Fruit fly (Drosophila melanogaster) whole organism, embryonic: ENCODE data around the gene CG31538.

Experiments used
- Adf1 ChIP-seq: fragments of 200-800 bp; sonication (Bioruptor generic); IDR thresholded peaks from 2 replicates; pipeline ENCODE4 v1.3.6; 2022; ENCODE audit warnings: missing biosample characterization, missing genetic modification characterization
- Aef1 ChIP-seq: fragments of 200-800 bp; sonication (Bioruptor generic); IDR thresholded peaks from 3 replicates; pipeline ENCODE4 v1.3.6; 2022; ENCODE audit warnings: missing biosample characterization, missing genetic modification characterization
- Asciz ChIP-seq: fragments of 200-800 bp; sonication (Bioruptor generic); optimal IDR thresholded peaks from 2 replicates; lab custom pipeline; 2017; ENCODE audit warnings: missing biosample characterization, mild to moderate bottlenecking, missing genetic modification characterization, missing genetic modification reagents
- Atf6 ChIP-seq: fragments of 200-800 bp; sonication (Bioruptor generic); IDR thresholded peaks from 2 replicates; pipeline ENCODE4 v1.3.6; 2022; ENCODE audit warnings: missing biosample characterization, missing genetic modification characterization
- CG10274 ChIP-seq: fragments of 200-800 bp; sonication (Bioruptor generic); optimal IDR thresholded peaks from 3 replicates; lab custom pipeline; 2017; ENCODE audit warnings: missing biosample characterization, mild to moderate bottlenecking, missing genetic modification characterization
- CG10654 ChIP-seq: fragments of 200-800 bp; sonication (Bioruptor generic); optimal IDR thresholded peaks from 2 replicates; lab custom pipeline; 2016; ENCODE audit warnings: missing biosample characterization, missing genetic modification characterization
- CG12071 ChIP-seq: fragments of 200-800 bp; sonication (Bioruptor generic); optimal IDR thresholded peaks from 3 replicates; lab custom pipeline; 2018; ENCODE audit warnings: missing biosample characterization, mild to moderate bottlenecking, missing genetic modification characterization
- CG12391 ChIP-seq: fragments of 200-800 bp; sonication (Bioruptor generic); optimal IDR thresholded peaks from 3 replicates; lab custom pipeline; 2018; ENCODE audit warnings: missing biosample characterization, mild to moderate bottlenecking, missing genetic modification characterization, moderate library complexity
- CG12769 ChIP-seq: fragments of 200-800 bp; sonication (Bioruptor generic); optimal IDR thresholded peaks from 2 replicates; lab custom pipeline; 2019; ENCODE audit warnings: missing biosample characterization, mild to moderate bottlenecking, missing genetic modification characterization, moderate library complexity
- CG13296 ChIP-seq: fragments of 200-800 bp; sonication (Bioruptor generic); optimal IDR thresholded peaks from 3 replicates; lab custom pipeline; 2018; ENCODE audit warnings: missing biosample characterization, mild to moderate bottlenecking, missing genetic modification characterization
- CG13894 ChIP-seq: fragments of 200-800 bp; sonication (Bioruptor generic); optimal IDR thresholded peaks from 3 replicates; lab custom pipeline; 2018; ENCODE audit warnings: missing biosample characterization, mild to moderate bottlenecking, missing genetic modification characterization, moderate library complexity
- CG14014 ChIP-seq: fragments of 200-800 bp; sonication (Bioruptor generic); IDR thresholded peaks from 2 replicates; pipeline ENCODE4 v1.3.6; 2022; ENCODE audit warnings: missing biosample characterization, missing genetic modification characterization
- CG15269 ChIP-seq: fragments of 200-800 bp; sonication (Bioruptor generic); optimal IDR thresholded peaks from 2 replicates; lab custom pipeline; 2018; ENCODE audit warnings: missing biosample characterization, mild to moderate bottlenecking, missing genetic modification characterization, moderate library complexity
- CG17359 ChIP-seq: fragments of 200-800 bp; sonication (Bioruptor generic); optimal IDR thresholded peaks from 3 replicates; lab custom pipeline; 2018; ENCODE audit warnings: missing biosample characterization, mild to moderate bottlenecking, missing genetic modification characterization, moderate library complexity
- CG17361 ChIP-seq: fragments of 200-800 bp; sonication (Bioruptor generic); IDR thresholded peaks from 3 replicates; pipeline ENCODE4 v1.3.6; 2022; ENCODE audit warnings: missing biosample characterization, missing genetic modification characterization
- CG18262 ChIP-seq: fragments of 200-800 bp; optimal IDR thresholded peaks from 3 replicates; lab custom pipeline; 2019; ENCODE audit warnings: missing biosample characterization, mild to moderate bottlenecking, missing genetic modification characterization, moderate library complexity
- CG33213 ChIP-seq: fragments of 200-800 bp; sonication (Bioruptor generic); optimal IDR thresholded peaks from 3 replicates; lab custom pipeline; 2016; ENCODE audit warnings: missing biosample characterization, missing genetic modification characterization
- CG33557 ChIP-seq: fragments of 200-800 bp; sonication (Bioruptor generic); optimal IDR thresholded peaks from 2 replicates; lab custom pipeline; 2019; ENCODE audit warnings: missing biosample characterization, mild to moderate bottlenecking, missing genetic modification characterization, moderate library complexity
- CG34422 ChIP-seq: fragments of 200-800 bp; sonication (Bioruptor generic); IDR thresholded peaks from 3 replicates; pipeline ENCODE4 v1.3.6; 2022; ENCODE audit warnings: missing biosample characterization, missing genetic modification characterization
- CG4707 ChIP-seq: fragments of 200-800 bp; sonication (Bioruptor generic); optimal IDR thresholded peaks from 2 replicates; lab custom pipeline; 2018; ENCODE audit warnings: missing biosample characterization, mild to moderate bottlenecking, missing genetic modification characterization, moderate library complexity
- CG6683 ChIP-seq: fragments of 200-800 bp; sonication (Bioruptor generic); optimal IDR thresholded peaks from 2 replicates; lab custom pipeline; 2017; ENCODE audit warnings: missing biosample characterization, mild to moderate bottlenecking, missing genetic modification characterization, missing genetic modification reagents
- CG6689 ChIP-seq: fragments of 200-800 bp; sonication (Bioruptor generic); IDR thresholded peaks from 2 replicates; pipeline ENCODE4 v1.3.6; 2022; ENCODE audit warnings: missing biosample characterization, missing genetic modification characterization
- CG7372 ChIP-seq: fragments of 200-800 bp; sonication (Bioruptor generic); IDR thresholded peaks from 2 replicates; pipeline ENCODE4 v1.3.6; 2022; ENCODE audit warnings: missing biosample characterization, missing genetic modification characterization
- CHES-1-like ChIP-seq: fragments of 200-800 bp; sonication (Bioruptor generic); optimal IDR thresholded peaks from 2 replicates; lab custom pipeline; 2016; ENCODE audit warnings: missing biosample characterization, missing genetic modification characterization
- Elba2 ChIP-seq: fragments of 200-800 bp; sonication (Bioruptor generic); optimal IDR thresholded peaks from 3 replicates; lab custom pipeline; 2016; ENCODE audit warnings: missing biosample characterization, missing genetic modification characterization
- HLH4C ChIP-seq: fragments of 200-800 bp; sonication (Bioruptor generic); IDR thresholded peaks from 3 replicates; pipeline ENCODE4 v1.3.6; 2022; ENCODE audit warnings: missing biosample characterization, missing genetic modification characterization; ENCODE audit not compliant: partially characterized antibody
- Hey ChIP-seq: fragments of 200-800 bp; sonication (Bioruptor generic); optimal IDR thresholded peaks from 3 replicates; lab custom pipeline; 2018; ENCODE audit warnings: missing biosample characterization, mild to moderate bottlenecking, missing genetic modification characterization
- Med ChIP-seq: fragments of 200-800 bp; sonication (Bioruptor generic); peaks from one replicate; lab custom pipeline; 2016; ENCODE audit warnings: missing biosample characterization, missing genetic modification characterization, mild to moderate bottlenecking, inconsistent platforms, moderate library complexity
- Mrtf ChIP-seq: fragments of 200-800 bp; sonication (Bioruptor generic); IDR thresholded peaks from 3 replicates; pipeline ENCODE4 v1.3.6; 2022; ENCODE audit warnings: missing biosample characterization, missing genetic modification characterization
- Nf-YC ChIP-seq: fragments of 200-800 bp; optimal IDR thresholded peaks from 3 replicates; lab custom pipeline; 2019; ENCODE audit warnings: missing biosample characterization, mild to moderate bottlenecking, missing genetic modification characterization, moderate library complexity
- Pdp1 ChIP-seq, 2 experiments: fragments of 200-800 bp; sonication (Bioruptor generic); optimal IDR thresholded peaks; 3 replicates each; lab custom pipeline; 2016; ENCODE audit warnings: missing biosample characterization in 2 of 2, missing genetic modification characterization in 2 of 2, mild to moderate bottlenecking in 1 of 2, moderate library complexity in 1 of 2
- Sry-β ChIP-seq: fragments of 200-800 bp; sonication (Bioruptor generic); optimal IDR thresholded peaks from 2 replicates; lab custom pipeline; 2018; ENCODE audit warnings: missing biosample characterization, mild to moderate bottlenecking, missing genetic modification characterization, moderate library complexity
- Stat92E ChIP-seq, 3 experiments: fragments of >200 bp in 2 of 3; fragments of 200-800 bp in 1 of 3; sonication (Bioruptor generic) in 1 of 3; optimal IDR thresholded peaks; 2 replicates each; lab custom pipeline; 2017 to 2019; ENCODE audit warnings: missing biosample characterization in 3 of 3, missing genetic modification characterization in 3 of 3, mild to moderate bottlenecking in 1 of 3, moderate library complexity in 1 of 3
- ase ChIP-seq: fragments of 200-800 bp; sonication (Bioruptor generic); IDR thresholded peaks from 3 replicates; pipeline ENCODE4 v1.3.6; 2022; ENCODE audit warnings: missing biosample characterization, missing genetic modification characterization
- br ChIP-seq: fragments of >200 bp; optimal IDR thresholded peaks from 2 replicates; lab custom pipeline; 2017
- cato ChIP-seq: fragments of 200-800 bp; sonication (Bioruptor generic); optimal IDR thresholded peaks from 2 replicates; lab custom pipeline; 2016; ENCODE audit warnings: missing biosample characterization, missing genetic modification characterization, borderline replicate concordance
- exex ChIP-seq: fragments of 200-800 bp; sonication (Bioruptor generic); optimal IDR thresholded peaks from 4 replicates; lab custom pipeline; 2018; ENCODE audit warnings: missing biosample characterization, mild to moderate bottlenecking, missing genetic modification characterization, moderate library complexity
- fd64A ChIP-seq: fragments of 200-800 bp; sonication (Bioruptor generic); optimal IDR thresholded peaks from 3 replicates; lab custom pipeline; 2018; ENCODE audit warnings: missing biosample characterization, mild to moderate bottlenecking, missing genetic modification characterization
- ftz-f1 ChIP-seq: fragments of 200-800 bp; sonication (Bioruptor generic); optimal IDR thresholded peaks from 2 replicates; lab custom pipeline; 2016; ENCODE audit warnings: missing biosample characterization, missing genetic modification characterization
- hth ChIP-seq: fragments of >200 bp; optimal IDR thresholded peaks from 2 replicates; lab custom pipeline; 2017; ENCODE audit warnings: inconsistent platforms
- insv ChIP-seq, 2 experiments: fragments of 200-800 bp; sonication (Bioruptor generic); optimal IDR thresholded peaks; 3 replicates each; lab custom pipeline; 2016 to 2018; ENCODE audit warnings: missing biosample characterization in 2 of 2, missing genetic modification characterization in 2 of 2
- psq ChIP-seq: fragments of 200-800 bp; sonication (Bioruptor generic); optimal IDR thresholded peaks from 2 replicates; lab custom pipeline; 2017; ENCODE audit warnings: missing biosample characterization, missing genetic modification characterization
- sima ChIP-seq: fragments of 200-800 bp; sonication (Bioruptor generic); optimal IDR thresholded peaks from 2 replicates; lab custom pipeline; 2016; ENCODE audit warnings: missing biosample characterization, missing genetic modification characterization
- slou ChIP-seq: fragments of 200-800 bp; sonication (Bioruptor generic); optimal IDR thresholded peaks from 3 replicates; lab custom pipeline; 2016; ENCODE audit warnings: missing biosample characterization, missing genetic modification characterization

The CG31538 gene

dm6 chr3R:5300620-5301019 lies 23.0 kb upstream of the CG31538 start (continued):
- TF ChIP-seq Hey (tag; lab: Kevin White, UChicago), result no peak

- TF ChIP-seq Pdp1 (GFP tag; optimal IDR thresholded peaks at IDR 0.05; lab: Kevin White, UChicago) (peak in 1 of 2 experiments; percentile 51), exex (tag; lab: Kevin White, UChicago) (peak; percentile 43), CG6689 (GFP tag; lab: Robert Waterston, UW) (no peak), CG14014 (GFP tag; lab: Robert Waterston, UW) (no peak), CG12769 (tag; lab: Kevin White, UChicago) (no peak)
These were observed 22.0 kb upstream of the CG31538 start, which contains the start of gene Tim17b1 for dm6 chr3R:5299569-5300195. Gene Tim17b1, plus strand, starts transcription at chr3R:5300145.

- TF ChIP-seq Stat92E (GFP tag; optimal IDR thresholded peaks at IDR 0.05; lab: Kevin White, UChicago), result peak in 1 of 3 experiments; percentile 26
- peak; percentile 48 for TF ChIP-seq CHES-1-like
- peak; percentile 35; the same call in 1 of the 2 replicates for TF ChIP-seq Adf1
- peak; percentile 68 for TF ChIP-seq Mrtf (GFP tag; lab: Robert Waterston, UW)
- TF ChIP-seq Asciz, result no peak
- TF ChIP-seq CG17359 (tag; lab: Kevin White, UChicago), result peak; percentile 62
- peak; percentile 62 for TF ChIP-seq Aef1
- TF ChIP-seq CG15269 (tag; lab: Kevin White, UChicago), result peak; percentile 49
- no peak for TF ChIP-seq CG10274
- peak; percentile 32; the same call in 1 of the 2 replicates for TF ChIP-seq CG7372
- peak; percentile 35 for TF ChIP-seq CG10654 (GFP tag; lab: Kevin White, UChicago)
- no peak for TF ChIP-seq psq (GFP tag; lab: Kevin White, UChicago)
- TF ChIP-seq CG12391 (tag; lab: Kevin White, UChicago), result peak; percentile 26
- TF ChIP-seq ftz-f1, result no peak
- TF ChIP-seq fd64A (GFP tag; lab: Kevin White, UChicago), result no peak
- TF ChIP-seq hth (lab: Kevin White, UChicago), result no peak
- peak; percentile 5 for TF ChIP-seq slou (GFP tag; lab: Kevin White, UChicago)
- TF ChIP-seq Sry-β (GFP tag; lab: Kevin White, UChicago), result no peak
- TF ChIP-seq CG13296 (GFP tag; lab: Kevin White, UChicago), result no peak
- TF ChIP-seq CG6683, result no peak
- TF ChIP-seq CG12071 (GFP tag; lab: Kevin White, UChicago), result no peak
- no peak for TF ChIP-seq sima (GFP tag; lab: Kevin White, UChicago)
- peak; percentile 45; the same call in 1 of the 3 replicates for TF ChIP-seq HLH4C (GFP tag; lab: Robert Waterston, UW)
- TF ChIP-seq Atf6 (GFP tag; lab: Robert Waterston, UW), result no peak
- TF ChIP-seq cato (GFP tag; lab: Kevin White, UChicago), result peak; percentile 20
- TF ChIP-seq ase, result peak; percentile 48; the same call in 1 of the 3 replicates
- peak; percentile 30 for TF ChIP-seq Nf-YC (tag; lab: Kevin White, UChicago)
- TF ChIP-seq CG4707 (GFP tag; lab: Kevin White, UChicago), result no peak
- no peak for TF ChIP-seq br (lab: Kevin White, UChicago)
- TF ChIP-seq CG18262 (tag; lab: Kevin White, UChicago), result peak; percentile 28
- peak; percentile 49 for TF ChIP-seq Elba2 (GFP tag; lab: Kevin White, UChicago)
- peak; percentile 70 for TF ChIP-seq CG13894 (tag; lab: Kevin White, UChicago)
- peak; percentile 40 for TF ChIP-seq CG33557 (GFP tag; lab: Kevin White, UChicago)
- peak; percentile 56; the same call in 2 of the 3 replicates for TF ChIP-seq CG17361 (GFP tag; lab: Robert Waterston, UW)
- peak; percentile 82 for TF ChIP-seq CG33213 (GFP tag; lab: Kevin White, UChicago)
- peak in 1 of 2 experiments; percentile 33 for TF ChIP-seq insv (GFP tag; optimal IDR thresholded peaks at IDR 0.05; lab: Kevin White, UChicago)
- peak; percentile 95 for TF ChIP-seq Med
- TF ChIP-seq CG34422 (GFP tag; lab: Robert Waterston, UW), result peak; percentile 70
These were observed 21.1 kb upstream of the CG31538 start for dm6 chr3R:5298599-5299307.
